Fruit fly (Drosophila melanogaster) Kc167 (cell line): Measurements from ENCODE around the gene CG14696.

Source experiments
- Myc ChIP-seq: fragments of >200 bp; optimal IDR thresholded peaks from 2 replicates; lab custom pipeline; 2017; ENCODE audit warnings: missing external identifiers
- Sin3A ChIP-seq: fragments of >200 bp; optimal IDR thresholded peaks from 2 replicates; lab custom pipeline; 2018; ENCODE audit warnings: missing external identifiers
- h ChIP-seq: fragments of >200 bp; optimal IDR thresholded peaks from 3 replicates; lab custom pipeline; 2018; ENCODE audit warnings: missing external identifiers
- insv ChIP-seq: fragments of >200 bp; optimal IDR thresholded peaks from 3 replicates; lab custom pipeline; 2018; ENCODE audit warnings: missing external identifiers
- psq ChIP-seq: fragments of >200 bp; optimal IDR thresholded peaks from 2 replicates; lab custom pipeline; 2017; ENCODE audit warnings: missing external identifiers
- ttk ChIP-seq: sonication (Bioruptor generic); optimal IDR thresholded peaks from 2 replicates; lab custom pipeline; 2017; ENCODE audit warnings: missing external identifiers

CG14696 gene

dm6 chr3R:10884678-10885421 lies at the start of gene CG14696:
TSS of gene CG14696 (minus strand) at chr3R:10885001.
- TF ChIP-seq Sin3A: no peak
- TF ChIP-seq psq (lab: Kevin White, UChicago): no peak
- TF ChIP-seq h (lab: Kevin White, UChicago): no peak
- TF ChIP-seq Myc: no peak
- no peak for TF ChIP-seq ttk (lab: Kevin White, UChicago)
- no peak for TF ChIP-seq insv

dm6 chr3R:10893327-10893726 lies 8.5 kb upstream of the CG14696 start, which contains the start of gene CG6621:
TSS of gene CG6621 (minus strand) at chr3R:10893531.
- TF ChIP-seq Myc (no peak), insv (no peak), Sin3A (no peak), psq (lab: Kevin White, UChicago) (no peak), h (lab: Kevin White, UChicago) (no peak), ttk (lab: Kevin White, UChicago) (no peak)

dm6 chr3R:10889520-10889887 lies 4.7 kb upstream of the CG14696 start, which contains the start of gene Ak3:
TSS of gene Ak3 (minus strand) at chr3R:10889588.
- TF ChIP-seq h (lab: Kevin White, UChicago) (no peak), Myc (no peak), psq (lab: Kevin White, UChicago) (no peak), Sin3A (no peak), insv (no peak), ttk (lab: Kevin White, UChicago) (no peak)

DNA sequence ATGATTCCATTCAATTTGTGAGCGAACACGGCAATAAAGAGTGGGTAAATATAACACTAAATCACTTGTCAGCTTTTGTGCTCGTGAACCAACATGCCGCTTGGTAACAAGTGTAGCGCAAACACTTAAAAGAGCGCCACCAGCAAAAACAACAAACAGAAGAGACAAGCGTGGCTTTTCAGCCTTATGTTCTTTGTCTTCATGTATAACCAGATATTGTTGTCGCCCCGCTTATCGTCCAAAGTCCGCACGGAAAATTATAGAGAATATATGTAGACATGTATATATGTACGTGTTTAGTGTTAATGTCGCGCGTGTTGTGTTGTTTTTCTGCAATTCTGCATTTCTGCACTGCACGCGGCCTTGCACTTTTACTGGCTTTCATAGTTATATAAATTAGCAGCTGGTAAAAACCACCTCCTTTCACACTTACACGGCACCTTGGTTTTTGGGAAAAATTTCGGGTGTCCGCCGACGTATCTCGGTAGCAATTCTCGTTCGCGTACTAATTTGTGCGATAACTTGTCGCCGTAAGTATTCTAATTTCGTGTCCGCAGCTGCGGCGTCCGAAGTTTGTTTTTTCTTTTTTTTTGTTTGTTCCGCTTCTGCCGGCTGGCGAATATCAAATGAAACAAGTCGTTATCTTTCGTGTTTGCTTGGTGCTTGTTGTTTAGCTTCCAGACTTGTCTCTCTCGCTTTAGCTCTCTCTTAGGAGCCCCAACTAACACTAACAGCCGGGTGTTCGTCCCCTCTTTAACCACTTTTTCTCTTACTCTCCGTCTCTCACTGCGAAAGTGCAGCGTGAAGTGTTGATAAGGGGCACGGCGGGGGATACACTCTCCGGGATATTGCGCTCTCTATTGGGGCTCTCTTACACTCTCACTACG lies 4.1 kb upstream of the CG14696 start:
- no peak for TF ChIP-seq h (lab: Kevin White, UChicago)

- no peak for TF ChIP-seq psq (lab: Kevin White, UChicago)
- TF ChIP-seq insv: no peak
- TF ChIP-seq ttk (lab: Kevin White, UChicago): no peak
- no peak for TF ChIP-seq Myc
- TF ChIP-seq h (lab: Kevin White, UChicago): no peak
- TF ChIP-seq Sin3A: no peak
Measured at dm6 chr3R:10888300-10888632, 3.5 kb upstream of the CG14696 start.

DNA sequence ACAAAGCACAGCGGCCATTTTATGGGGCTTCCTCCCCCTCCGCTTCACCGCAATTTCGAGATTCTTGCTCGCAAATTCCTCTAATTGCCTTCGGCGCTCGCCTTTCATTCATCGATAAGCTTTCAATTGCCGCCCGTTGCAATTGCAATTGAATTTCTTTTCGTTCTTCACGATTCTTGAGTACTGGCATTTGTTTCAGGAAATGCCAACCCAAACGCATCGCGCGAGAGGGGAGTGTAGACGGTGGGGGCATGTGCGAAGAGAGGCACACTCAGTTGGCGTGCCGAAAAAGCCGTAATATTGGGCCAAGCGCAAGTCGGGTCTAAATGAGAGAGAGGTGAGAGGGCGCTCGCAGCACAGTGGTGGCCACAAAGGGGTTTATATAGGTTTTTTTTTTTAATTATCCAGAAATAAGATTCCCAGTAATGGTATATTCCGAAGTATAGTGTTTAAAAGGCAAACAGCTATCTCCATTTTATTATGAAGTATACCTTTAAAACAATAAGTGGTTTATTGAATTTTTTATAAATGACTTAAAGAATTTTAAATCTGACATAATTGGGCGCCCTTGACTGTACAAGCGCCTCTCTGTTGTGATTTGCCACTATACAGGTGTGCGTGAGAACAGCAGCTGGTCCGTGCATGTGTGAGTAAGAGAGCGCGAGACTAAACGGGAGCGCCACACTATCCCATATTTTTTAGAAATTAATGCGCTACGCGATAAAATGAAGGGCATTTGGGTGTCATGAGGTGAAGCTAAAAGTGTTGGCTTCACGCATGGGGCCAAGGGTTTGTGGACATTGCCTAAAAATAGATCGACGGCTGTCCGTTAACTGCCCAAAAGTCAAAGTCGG lies 1.9 kb upstream of the CG14696 start:
- TF ChIP-seq Sin3A (no peak), insv (no peak), ttk (lab: Kevin White, UChicago) (no peak), Myc (no peak), h (lab: Kevin White, UChicago) (no peak), psq (lab: Kevin White, UChicago) (no peak)

dm6 chr3R:10885422-10886081 lies 751 bp upstream of the CG14696 start, which contains the start of gene Leash:
TSS of gene Leash (plus strand) at chr3R:10885540.
- TF ChIP-seq h (lab: Kevin White, UChicago) (no peak), ttk (lab: Kevin White, UChicago) (no peak), insv (no peak), Myc (no peak), psq (lab: Kevin White, UChicago) (no peak), Sin3A (no peak)

- TF ChIP-seq insv: no peak
- TF ChIP-seq Sin3A: no peak
- TF ChIP-seq psq (lab: Kevin White, UChicago): no peak
- no peak for TF ChIP-seq Myc
- TF ChIP-seq h (lab: Kevin White, UChicago): no peak
- TF ChIP-seq ttk (lab: Kevin White, UChicago): no peak
Measured at dm6 chr3R:10884031-10884677, 647 bp downstream of the CG14696 start.

DNA sequence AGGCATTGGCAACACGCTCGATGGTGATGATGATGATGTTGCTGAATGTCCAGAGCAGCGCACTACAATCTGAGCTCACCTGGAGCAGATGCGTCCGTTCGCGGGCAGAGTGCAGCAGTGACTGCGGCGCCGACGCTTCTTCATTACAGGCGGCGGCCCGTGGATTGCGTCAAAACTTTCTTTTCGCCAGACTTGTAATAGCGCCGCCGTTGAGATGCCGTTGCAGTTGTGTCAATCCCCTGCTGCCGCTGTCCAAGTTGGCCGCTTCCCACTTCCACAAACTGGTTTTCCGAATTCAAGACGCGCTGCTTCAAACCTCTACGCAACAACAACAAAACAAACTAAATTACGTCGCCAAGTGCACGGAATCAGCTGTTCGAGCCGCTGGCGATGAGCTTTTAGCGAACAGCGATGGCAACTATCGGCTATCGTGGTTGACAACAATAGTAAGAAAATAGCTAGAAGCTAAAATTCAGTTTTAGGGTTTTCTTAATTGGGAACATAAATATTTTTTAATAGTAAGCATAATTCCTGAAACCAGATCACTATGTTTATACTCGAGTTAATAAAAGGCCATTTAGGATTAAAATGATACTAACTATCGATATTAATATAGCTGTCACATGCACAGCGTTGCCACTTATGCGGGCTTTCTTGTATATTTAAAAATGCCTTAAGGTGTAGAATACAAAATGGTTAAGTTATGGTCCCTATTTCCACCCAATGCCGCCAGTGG lies 2.8 kb downstream of the CG14696 start, which contains the start of gene Tpc1:
Tpc1 (minus strand) TSS at position 365 of the 736 bp plus-strand sequence.
- TF ChIP-seq insv (no peak), ttk (lab: Kevin White, UChicago) (no peak), h (lab: Kevin White, UChicago) (no peak), Myc (no peak), psq (lab: Kevin White, UChicago) (no peak), Sin3A (no peak)

- TF ChIP-seq Sin3A: no peak
- no peak for TF ChIP-seq h (lab: Kevin White, UChicago)
- TF ChIP-seq insv: no peak
- TF ChIP-seq Myc: no peak
- no peak for TF ChIP-seq ttk (lab: Kevin White, UChicago)
- no peak for TF ChIP-seq psq (lab: Kevin White, UChicago)
Measured at dm6 chr3R:10879219-10879618, 5.6 kb downstream of the CG14696 start, which contains the start of gene CG14695. TSS of gene CG14695 (minus strand) at chr3R:10879319.
